Fruit fly (Drosophila melanogaster) whole organism, embryonic: Measurements from ENCODE around the gene CG17754.

ENCODE experiments used
- CG15479 ChIP-seq: fragments of 200-800 bp; sonication (Bioruptor generic); optimal IDR thresholded peaks from 3 replicates; lab custom pipeline; 2019; ENCODE audit warnings: missing biosample characterization, mild to moderate bottlenecking, missing genetic modification characterization, moderate library complexity
- CG17829 ChIP-seq: fragments of 200-800 bp; optimal IDR thresholded peaks from 2 replicates; lab custom pipeline; 2019; ENCODE audit warnings: missing biosample characterization, mild to moderate bottlenecking, missing genetic modification characterization, moderate library complexity
- CG4360 ChIP-seq: fragments of 200-800 bp; sonication (Bioruptor generic); IDR thresholded peaks from 2 replicates; pipeline ENCODE4 v1.3.6; 2022; ENCODE audit warnings: missing biosample characterization, missing genetic modification characterization
- CG7372 ChIP-seq: fragments of 200-800 bp; sonication (Bioruptor generic); IDR thresholded peaks from 2 replicates; pipeline ENCODE4 v1.3.6; 2022; ENCODE audit warnings: missing biosample characterization, missing genetic modification characterization
- CrebB ChIP-seq: fragments of 200-800 bp; sonication (Bioruptor generic); optimal IDR thresholded peaks from 3 replicates; lab custom pipeline; 2018; ENCODE audit warnings: missing biosample characterization, mild to moderate bottlenecking, missing genetic modification characterization
- HLH3B ChIP-seq: fragments of 200-800 bp; sonication (Bioruptor generic); IDR thresholded peaks from 2 replicates; pipeline ENCODE4 v1.3.6; 2022; ENCODE audit warnings: missing biosample characterization, missing genetic modification characterization
- Sin3A ChIP-seq: fragments of >200 bp; optimal IDR thresholded peaks from 2 replicates; lab custom pipeline; 2018
- Six4 ChIP-seq: fragments of 200-800 bp; sonication (Bioruptor generic); optimal IDR thresholded peaks from 2 replicates; lab custom pipeline; 2016; ENCODE audit warnings: missing biosample characterization, missing genetic modification characterization
- gfzf ChIP-seq: fragments of 200-800 bp; sonication (Bioruptor generic); optimal IDR thresholded peaks from 2 replicates; lab custom pipeline; 2016; ENCODE audit warnings: missing biosample characterization, mild to moderate bottlenecking, missing genetic modification characterization, moderate library complexity
- kah ChIP-seq: fragments of 200-800 bp; sonication (Bioruptor generic); optimal IDR thresholded peaks from 2 replicates; lab custom pipeline; 2018; ENCODE audit warnings: missing biosample characterization, mild to moderate bottlenecking, missing genetic modification characterization
- psq ChIP-seq: fragments of 200-800 bp; sonication (Bioruptor generic); optimal IDR thresholded peaks from 2 replicates; lab custom pipeline; 2017; ENCODE audit warnings: missing biosample characterization, missing genetic modification characterization
- tin ChIP-seq: fragments of 200-800 bp; sonication (Bioruptor generic); optimal IDR thresholded peaks from 3 replicates; lab custom pipeline; 2016; ENCODE audit warnings: missing biosample characterization, missing genetic modification characterization

- no peak for TF ChIP-seq CG15479 (GFP tag; lab: Kevin White, UChicago)
- TF ChIP-seq gfzf (GFP tag; lab: Kevin White, UChicago): peak; percentile 57
- no peak for TF ChIP-seq CG4360 (GFP tag; lab: Robert Waterston, UW)
- no peak for TF ChIP-seq Sin3A (lab: Kevin White, UChicago)
- TF ChIP-seq psq (GFP tag; lab: Kevin White, UChicago): no peak
- TF ChIP-seq CG17829 (tag; lab: Kevin White, UChicago): peak; percentile 18
- TF ChIP-seq Six4: no peak
- no peak for TF ChIP-seq tin (GFP tag; lab: Kevin White, UChicago)
- TF ChIP-seq HLH3B (GFP tag; lab: Robert Waterston, UW): no peak
- TF ChIP-seq kah: no peak
- no peak for TF ChIP-seq CrebB
- no peak for TF ChIP-seq CG7372 (GFP tag; lab: Robert Waterston, UW)
These were observed 18.0 kb upstream of the CG17754 start, which contains the start of gene CG12121 for dm6 chrX:9232199-9232598.
